Worm (Caenorhabditis elegans): ENCODE results near the gene msp-65.
A peak's percentile ranks its signal among the peaks of the same experiment; 100 is the strongest.

msp-65 gene

DNA sequence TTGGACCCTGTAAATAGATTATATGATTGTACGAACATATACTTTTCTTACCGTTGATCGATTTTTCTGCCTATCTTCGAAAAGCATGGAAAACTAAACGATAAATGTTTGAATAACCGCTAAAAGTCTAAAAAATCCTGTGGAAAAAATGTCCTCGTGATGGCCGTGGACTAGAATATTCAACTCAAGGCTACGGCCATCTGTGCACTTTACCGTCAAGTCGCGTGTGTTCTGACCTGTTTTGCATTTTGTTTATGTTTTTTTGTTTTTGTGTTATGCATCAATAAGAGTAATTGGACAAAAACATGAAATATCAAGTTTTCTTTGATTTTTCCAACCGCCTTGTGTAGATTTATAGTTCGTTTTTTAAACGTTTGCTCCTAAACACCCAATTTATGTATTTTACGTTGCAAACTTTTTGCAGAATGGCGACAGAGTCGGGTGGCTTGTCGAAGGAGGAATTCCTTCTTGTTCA lies 47.8 kb downstream of the msp-65 start, which contains the start of the genes hda-6 and F41H10.4 (continued):
- no peak for TF ChIP-seq aly-2 (tag; optimal IDR thresholded peaks at IDR 0.05)
- no peak for TF ChIP-seq lin-39 (tag; optimal IDR thresholded peaks at IDR 0.05)
- no peak for TF ChIP-seq Y105C5A.15 (GFP tag; IDR thresholded peaks at IDR 0.05)
- TF ChIP-seq nhr-237 (tag; optimal IDR thresholded peaks at IDR 0.05), result no peak
- TF ChIP-seq daf-12 (tag; optimal IDR thresholded peaks at IDR 0.05), result no peak
- TF ChIP-seq vab-7 (GFP tag; IDR thresholded peaks at IDR 0.05), result no peak
- peak in 1 of 2 experiments; percentile 78 for TF ChIP-seq hif-1 (tag; optimal IDR thresholded peaks at IDR 0.05)
- TF ChIP-seq nhr-6 (tag; optimal IDR thresholded peaks at IDR 0.05), result peak; percentile 66
- TF ChIP-seq arid-1 (GFP tag; conservative IDR thresholded peaks at IDR 0.05), result 0 out of 2 replicates have a peak, but pooled peaks have one; percentile 27
- no peak for TF ChIP-seq daf-19 (GFP tag; conservative IDR thresholded peaks at IDR 0.05)
- TF ChIP-seq sdz-12 (GFP tag; optimal IDR thresholded peaks at IDR 0.05), result no peak
- TF ChIP-seq zag-1 (tag; optimal IDR thresholded peaks at IDR 0.05), result no peak
- no peak for TF ChIP-seq saeg-2 (GFP tag; IDR thresholded peaks at IDR 0.05)
- TF ChIP-seq gei-8 (GFP tag; optimal IDR thresholded peaks at IDR 0.05), result no peak
- TF ChIP-seq egl-27 (tag; optimal IDR thresholded peaks at IDR 0.05), result no peak

All from whole organism, L4 larva.